Fruit fly (Drosophila melanogaster) whole organism, embryonic: ENCODE data around the gene hook.
A peak's percentile ranks its signal among the peaks of the same experiment; 100 is the strongest.

ENCODE experiments used
- ATbp ChIP-seq: fragments of 200-800 bp; sonication (Bioruptor generic); optimal IDR thresholded peaks from 2 replicates; lab custom pipeline; 2017; ENCODE audit warnings: missing biosample characterization, mild to moderate bottlenecking, missing genetic modification characterization, missing genetic modification reagents
- B-H1 ChIP-seq: fragments of 200-800 bp; sonication (Bioruptor generic); IDR thresholded peaks from 3 replicates; pipeline ENCODE4 v1.3.6; 2022; ENCODE audit warnings: missing biosample characterization, missing genetic modification characterization
- Bdp1 ChIP-seq: fragments of 200-800 bp; sonication (Bioruptor generic); optimal IDR thresholded peaks from 3 replicates; lab custom pipeline; 2016; ENCODE audit warnings: missing biosample characterization, missing genetic modification characterization
- BtbVII ChIP-seq: fragments of 200-800 bp; sonication (Bioruptor generic); optimal IDR thresholded peaks from 3 replicates; lab custom pipeline; 2017; ENCODE audit warnings: missing biosample characterization, mild to moderate bottlenecking, missing genetic modification characterization
- CG11085 ChIP-seq: fragments of 200-800 bp; sonication (Bioruptor generic); IDR thresholded peaks from 2 replicates; pipeline ENCODE4 v1.3.6; 2022; ENCODE audit warnings: missing biosample characterization, missing genetic modification characterization
- CG12104 ChIP-seq: fragments of 200-800 bp; sonication (Bioruptor generic); optimal IDR thresholded peaks from 3 replicates; lab custom pipeline; 2016; ENCODE audit warnings: missing biosample characterization, missing genetic modification characterization
- CG12236 ChIP-seq: fragments of 200-800 bp; sonication (Bioruptor generic); optimal IDR thresholded peaks from 2 replicates; lab custom pipeline; 2016; ENCODE audit warnings: missing biosample characterization, missing genetic modification characterization
- CG12744 ChIP-seq: fragments of 200-800 bp; sonication (Bioruptor generic); optimal IDR thresholded peaks from 2 replicates; lab custom pipeline; 2016; ENCODE audit warnings: missing biosample characterization, missing genetic modification characterization
- CG14441 ChIP-seq: fragments of 200-800 bp; sonication (Bioruptor generic); IDR thresholded peaks from 2 replicates; pipeline ENCODE4 v1.3.6; 2022; ENCODE audit warnings: missing biosample characterization, missing genetic modification characterization
- CG15011 ChIP-seq: fragments of 200-800 bp; sonication (Bioruptor generic); optimal IDR thresholded peaks from 3 replicates; lab custom pipeline; 2018; ENCODE audit warnings: missing biosample characterization, mild to moderate bottlenecking, missing genetic modification characterization
- CG15073 ChIP-seq: fragments of 200-800 bp; sonication (Bioruptor generic); optimal IDR thresholded peaks from 2 replicates; lab custom pipeline; 2016; ENCODE audit warnings: missing biosample characterization, missing genetic modification characterization
- CG1832 ChIP-seq: fragments of 200-800 bp; sonication (Bioruptor generic); optimal IDR thresholded peaks from 2 replicates; lab custom pipeline; 2017; ENCODE audit warnings: missing biosample characterization, mild to moderate bottlenecking, missing genetic modification characterization, inconsistent platforms
- CG2202 ChIP-seq: fragments of 200-800 bp; sonication (Bioruptor generic); optimal IDR thresholded peaks from 2 replicates; lab custom pipeline; 2018; ENCODE audit warnings: missing biosample characterization, mild to moderate bottlenecking, missing genetic modification characterization
- CG3281 ChIP-seq: fragments of 200-800 bp; sonication (Bioruptor generic); optimal IDR thresholded peaks from 3 replicates; lab custom pipeline; 2017; ENCODE audit warnings: missing biosample characterization, mild to moderate bottlenecking, missing genetic modification characterization
- CG34224 ChIP-seq: fragments of 200-800 bp; sonication (Bioruptor generic); IDR thresholded peaks from 3 replicates; pipeline ENCODE4 v1.3.6; 2022; ENCODE audit warnings: missing biosample characterization, missing genetic modification characterization; ENCODE audit not compliant: partially characterized antibody
- CG4617 ChIP-seq: fragments of 200-800 bp; sonication (Bioruptor generic); optimal IDR thresholded peaks from 3 replicates; lab custom pipeline; 2016; ENCODE audit warnings: missing biosample characterization, missing genetic modification characterization, borderline replicate concordance
- CG7839 ChIP-seq: fragments of 200-800 bp; sonication (Bioruptor generic); optimal IDR thresholded peaks from 3 replicates; lab custom pipeline; 2018; ENCODE audit warnings: missing biosample characterization, mild to moderate bottlenecking, missing genetic modification characterization, moderate library complexity
- CG7963 ChIP-seq: fragments of 200-800 bp; sonication (Bioruptor generic); IDR thresholded peaks from 3 replicates; pipeline ENCODE4 v1.3.6; 2022; ENCODE audit warnings: missing biosample characterization, missing genetic modification characterization; ENCODE audit not compliant: partially characterized antibody
- CG9727 ChIP-seq: fragments of 200-800 bp; sonication (Bioruptor generic); optimal IDR thresholded peaks from 3 replicates; lab custom pipeline; 2017; ENCODE audit warnings: missing biosample characterization, mild to moderate bottlenecking, missing genetic modification characterization
- CG9797 ChIP-seq: fragments of 200-800 bp; sonication (Bioruptor generic); optimal IDR thresholded peaks from 3 replicates; lab custom pipeline; 2018; ENCODE audit warnings: missing biosample characterization, mild to moderate bottlenecking, missing genetic modification characterization
- CHES-1-like ChIP-seq: fragments of 200-800 bp; sonication (Bioruptor generic); optimal IDR thresholded peaks from 2 replicates; lab custom pipeline; 2016; ENCODE audit warnings: missing biosample characterization, missing genetic modification characterization
- CTCF ChIP-seq: fragments of 200-800 bp; sonication (Bioruptor generic); optimal IDR thresholded peaks from 2 replicates; lab custom pipeline; 2017; ENCODE audit warnings: missing biosample characterization, mild to moderate bottlenecking, missing genetic modification characterization, moderate library complexity
- Drgx ChIP-seq: fragments of 200-800 bp; sonication (Bioruptor generic); IDR thresholded peaks from 2 replicates; pipeline ENCODE4 v1.3.6; 2022; ENCODE audit warnings: missing biosample characterization, missing genetic modification characterization
- Elba2 ChIP-seq: fragments of 200-800 bp; sonication (Bioruptor generic); optimal IDR thresholded peaks from 3 replicates; lab custom pipeline; 2016; ENCODE audit warnings: missing biosample characterization, missing genetic modification characterization
- Nf-YC ChIP-seq: fragments of 200-800 bp; optimal IDR thresholded peaks from 3 replicates; lab custom pipeline; 2019; ENCODE audit warnings: missing biosample characterization, mild to moderate bottlenecking, missing genetic modification characterization, moderate library complexity
- Sin3A ChIP-seq: fragments of >200 bp; optimal IDR thresholded peaks from 2 replicates; lab custom pipeline; 2018
- Xbp1 ChIP-seq: fragments of 200-800 bp; sonication (Bioruptor generic); optimal IDR thresholded peaks from 3 replicates; lab custom pipeline; 2016; ENCODE audit warnings: missing biosample characterization, mild to moderate bottlenecking, missing genetic modification characterization
- btn ChIP-seq: fragments of 200-800 bp; sonication (Bioruptor generic); optimal IDR thresholded peaks from 2 replicates; lab custom pipeline; 2016; ENCODE audit warnings: missing biosample characterization, missing genetic modification characterization
- cwo ChIP-seq: fragments of 200-800 bp; sonication (Bioruptor generic); optimal IDR thresholded peaks from 3 replicates; lab custom pipeline; 2017; ENCODE audit warnings: missing biosample characterization, missing genetic modification characterization, mild to moderate bottlenecking, moderate library complexity, missing genetic modification reagents
- disco-r ChIP-seq: fragments of 200-800 bp; sonication (Bioruptor generic); optimal IDR thresholded peaks from 2 replicates; lab custom pipeline; 2016; ENCODE audit warnings: missing biosample characterization, missing genetic modification characterization
- dmrt11E ChIP-seq: fragments of 200-800 bp; sonication (Bioruptor generic); optimal IDR thresholded peaks from 3 replicates; lab custom pipeline; 2018; ENCODE audit warnings: missing biosample characterization, mild to moderate bottlenecking, missing genetic modification characterization, moderate library complexity
- dmrt99B ChIP-seq: fragments of 200-800 bp; sonication (Bioruptor generic); optimal IDR thresholded peaks from 2 replicates; lab custom pipeline; 2018; ENCODE audit warnings: missing biosample characterization, mild to moderate bottlenecking, missing genetic modification characterization, moderate library complexity
- emc ChIP-seq: fragments of 200-800 bp; sonication (Bioruptor generic); optimal IDR thresholded peaks from 2 replicates; lab custom pipeline; 2016; ENCODE audit warnings: missing biosample characterization, missing genetic modification characterization
- ems ChIP-seq: fragments of 200-800 bp; sonication (Bioruptor generic); optimal IDR thresholded peaks from 3 replicates; lab custom pipeline; 2016; ENCODE audit warnings: missing biosample characterization, missing genetic modification characterization
- fru ChIP-seq: fragments of >200 bp; optimal IDR thresholded peaks from 2 replicates; lab custom pipeline; 2017
- gt ChIP-seq: fragments of 200-800 bp; sonication (Bioruptor generic); IDR thresholded peaks from 2 replicates; pipeline ENCODE4 v1.3.6; 2022; ENCODE audit warnings: missing biosample characterization, missing genetic modification characterization
- her ChIP-seq: fragments of 200-800 bp; sonication (Bioruptor generic); optimal IDR thresholded peaks from 2 replicates; lab custom pipeline; 2016; ENCODE audit warnings: missing biosample characterization, missing genetic modification characterization
- lola ChIP-seq, 3 experiments: fragments of >200 bp in 2 of 3; fragments of 200-800 bp in 1 of 3; sonication (Bioruptor generic) in 1 of 3; optimal IDR thresholded peaks; 2 replicates each; lab custom pipeline; 2017 to 2019; ENCODE audit warnings: missing biosample characterization in 3 of 3, missing genetic modification characterization in 3 of 3, mild to moderate bottlenecking in 1 of 3, moderate library complexity in 1 of 3
- lov ChIP-seq, 2 experiments: fragments of 200-800 bp in 1 of 2; fragments of >200 bp in 1 of 2; sonication (Bioruptor generic) in 1 of 2; IDR thresholded peaks in 1 of 2; optimal IDR thresholded peaks in 1 of 2; 2 replicates in 1 of 2; 3 replicates in 1 of 2; pipeline versions ENCODE4 v1.3.6 to Lab custom; 2017 to 2022; ENCODE audit warnings: missing biosample characterization in 1 of 2, missing genetic modification characterization in 1 of 2
- nerfin-1 ChIP-seq: fragments of 200-800 bp; sonication (Bioruptor generic); optimal IDR thresholded peaks from 3 replicates; lab custom pipeline; 2019; ENCODE audit warnings: missing biosample characterization, mild to moderate bottlenecking, missing genetic modification characterization, moderate library complexity
- nerfin-2 ChIP-seq: fragments of 200-800 bp; sonication (Bioruptor generic); IDR thresholded peaks from 2 replicates; pipeline ENCODE4 v1.3.6; 2022; ENCODE audit warnings: missing biosample characterization, missing genetic modification characterization; ENCODE audit not compliant: partially characterized antibody
- oc ChIP-seq: fragments of 200-800 bp; sonication (Bioruptor generic); optimal IDR thresholded peaks from 2 replicates; lab custom pipeline; 2018; ENCODE audit warnings: missing biosample characterization, mild to moderate bottlenecking, missing genetic modification characterization, moderate library complexity
- odd ChIP-seq: fragments of 200-800 bp; sonication (Bioruptor generic); optimal IDR thresholded peaks from 2 replicates; lab custom pipeline; 2017; ENCODE audit warnings: missing biosample characterization, mild to moderate bottlenecking, missing genetic modification characterization
- pb ChIP-seq: fragments of 200-800 bp; sonication (Bioruptor generic); optimal IDR thresholded peaks from 3 replicates; lab custom pipeline; 2016; ENCODE audit warnings: missing biosample characterization, missing genetic modification characterization
- prd ChIP-seq, 3 experiments: fragments of >200 bp in 2 of 3; fragments of 200-800 bp in 1 of 3; sonication (Bioruptor generic) in 1 of 3; optimal IDR thresholded peaks in 2 of 3; IDR thresholded peaks in 1 of 3; 2 replicates in 2 of 3; 3 replicates in 1 of 3; pipeline versions ENCODE4 v1.3.6 to Lab custom; 2017 to 2022; ENCODE audit warnings: missing biosample characterization in 1 of 3, missing genetic modification characterization in 1 of 3
- rib ChIP-seq: fragments of 200-800 bp; sonication (Bioruptor generic); IDR thresholded peaks from 2 replicates; pipeline ENCODE4 v1.3.6; 2022; ENCODE audit warnings: missing biosample characterization, missing genetic modification characterization
- run ChIP-seq: fragments of 200-800 bp; sonication (Bioruptor generic); optimal IDR thresholded peaks from 3 replicates; lab custom pipeline; 2018; ENCODE audit warnings: missing biosample characterization, mild to moderate bottlenecking, missing genetic modification characterization
- salm ChIP-seq: fragments of 200-800 bp; sonication (Bioruptor generic); optimal IDR thresholded peaks from 2 replicates; lab custom pipeline; 2018; ENCODE audit warnings: missing biosample characterization, mild to moderate bottlenecking, missing genetic modification characterization
- sens ChIP-seq: fragments of 200-800 bp; sonication (Bioruptor generic); peaks from one replicate; lab custom pipeline; 2016; ENCODE audit warnings: missing biosample characterization, missing genetic modification characterization
- wdn ChIP-seq: fragments of 200-800 bp; sonication (Bioruptor generic); IDR thresholded peaks from 2 replicates; pipeline ENCODE4 v1.3.6; 2022; ENCODE audit warnings: missing biosample characterization, missing genetic modification characterization

Gene hook

DNA sequence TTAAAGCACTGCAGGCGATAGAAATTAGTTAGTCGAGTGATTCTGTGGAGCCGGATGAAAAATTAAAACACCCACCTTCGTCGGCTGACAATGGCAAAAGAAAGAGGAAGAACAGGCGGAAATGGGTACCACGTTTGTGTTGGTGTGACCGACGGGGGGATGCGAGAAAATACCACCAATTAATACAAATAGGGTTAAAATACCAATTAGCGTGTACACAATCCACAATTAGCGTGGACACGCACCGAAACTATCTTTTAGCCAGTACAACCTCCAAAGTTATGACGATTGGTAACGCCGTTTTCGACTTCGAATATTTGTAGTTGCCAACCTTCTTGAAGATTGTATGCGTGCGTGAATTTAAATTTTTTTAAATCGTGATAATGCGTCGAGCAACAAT lies 24.2 kb downstream of the hook start, which contains the start of gene RpL30 (continued):
- TF ChIP-seq odd (GFP tag; lab: Kevin White, UChicago) (peak; percentile 96), CG1832 (GFP tag; lab: Kevin White, UChicago) (no peak), CTCF (GFP tag; lab: Kevin White, UChicago) (peak; percentile 72), CG9727 (GFP tag; lab: Kevin White, UChicago) (peak; percentile 95), BtbVII (GFP tag; lab: Kevin White, UChicago) (peak; percentile 95), dmrt11E (tag; lab: Kevin White, UChicago) (peak; percentile 79), prd (optimal IDR thresholded peaks at IDR 0.05; lab: Kevin White, UChicago) (no peak), prd (GFP tag; IDR thresholded peaks at IDR 0.05; lab: Robert Waterston, UW) (peak; percentile 71), btn (GFP tag; lab: Kevin White, UChicago) (peak; percentile 92), sens (GFP tag; lab: Kevin White, UChicago) (peak; percentile 97), ems (GFP tag; lab: Kevin White, UChicago) (peak; percentile 88), disco-r (GFP tag; lab: Kevin White, UChicago) (peak; percentile 84), Elba2 (GFP tag; lab: Kevin White, UChicago) (peak; percentile 70), lov (optimal IDR thresholded peaks at IDR 0.05; lab: Kevin White, UChicago) (no peak), lov (GFP tag; IDR thresholded peaks at IDR 0.05; lab: Robert Waterston, UW) (peak; percentile 95), Nf-YC (tag; lab: Kevin White, UChicago) (peak; percentile 73), salm (tag; lab: Kevin White, UChicago) (peak; percentile 92), CG14441 (peak; percentile 64), Sin3A (lab: Kevin White, UChicago) (peak; percentile 84), CG34224 (GFP tag; lab: Robert Waterston, UW) (0 out of 3 replicates have a peak, but pooled peaks have one; percentile 55), nerfin-2 (no peak), CG2202 (tag; lab: Kevin White, UChicago) (peak; percentile 91), Bdp1 (GFP tag; lab: Kevin White, UChicago) (peak; percentile 75), wdn (GFP tag; lab: Robert Waterston, UW) (peak; percentile 85), CG7839 (peak; percentile 85), CG12744 (GFP tag; lab: Kevin White, UChicago) (peak; percentile 88), rib (GFP tag; lab: Robert Waterston, UW) (peak; percentile 76), CG9797 (peak; percentile 100), CHES-1-like (GFP tag; lab: Kevin White, UChicago) (peak; percentile 96), run (tag; lab: Kevin White, UChicago) (peak; percentile 84), CG12104 (GFP tag; lab: Kevin White, UChicago) (peak; percentile 91), fru (lab: Kevin White, UChicago) (no peak), Xbp1 (peak; percentile 87), nerfin-1 (tag; lab: Kevin White, UChicago) (peak; percentile 80), lola (GFP tag; optimal IDR thresholded peaks at IDR 0.05; lab: Kevin White, UChicago) (peak in 1 of 3 experiments; percentile 62), CG15011 (GFP tag; lab: Kevin White, UChicago) (peak; percentile 89), CG11085 (GFP tag; lab: Robert Waterston, UW) (peak; percentile 73; the same call in 1 of the 2 replicates), CG15073 (no peak), gt (GFP tag; lab: Robert Waterston, UW) (0 out of 2 replicates have a peak, but pooled peaks have one; percentile 43), CG3281 (GFP tag; lab: Kevin White, UChicago) (peak; percentile 93), her (GFP tag; lab: Kevin White, UChicago) (peak; percentile 94), emc (GFP tag; lab: Kevin White, UChicago) (peak; percentile 91), CG4617 (GFP tag; lab: Kevin White, UChicago) (peak; percentile 79), CG7963 (GFP tag; lab: Robert Waterston, UW) (0 out of 3 replicates have a peak, but pooled peaks have one; percentile 13), pb (peak; percentile 93), cwo (peak; percentile 79), dmrt99B (tag; lab: Kevin White, UChicago) (peak; percentile 76), ATbp (GFP tag; lab: Kevin White, UChicago) (peak; percentile 91), Drgx (GFP tag; lab: Robert Waterston, UW) (peak; percentile 60), B-H1 (GFP tag; lab: Robert Waterston, UW) (peak; percentile 62; the same call in 1 of the 3 replicates), oc (tag; lab: Kevin White, UChicago) (peak; percentile 75), CG12236 (GFP tag; lab: Kevin White, UChicago) (peak; percentile 85)
